Fruit fly (Drosophila melanogaster) whole organism: ENCODE data around the gene CG45122.

ENCODE experiments used
- CG8478 ChIP-seq: fragments of >200 bp; optimal IDR thresholded peaks from 2 replicates; lab custom pipeline; 2018; ENCODE audit warnings: inconsistent platforms
- Dll ChIP-seq: fragments of >200 bp; optimal IDR thresholded peaks from 2 replicates; lab custom pipeline; 2017
- EcR ChIP-seq, 2 experiments: fragments of >200 bp; optimal IDR thresholded peaks; 2 replicates each; lab custom pipeline; 2017; ENCODE audit warnings: missing biosample characterization in 2 of 2, missing genetic modification characterization in 2 of 2, missing genetic modification reagents in 2 of 2
- pan ChIP-seq: fragments of >200 bp; optimal IDR thresholded peaks from 2 replicates; lab custom pipeline; 2017
- psq ChIP-seq: fragments of >200 bp; optimal IDR thresholded peaks from 2 replicates; lab custom pipeline; 2017
- usp ChIP-seq: fragments of >200 bp; optimal IDR thresholded peaks from 2 replicates; lab custom pipeline; 2017; ENCODE audit warnings: missing biosample characterization, missing genetic modification characterization, mixed read lengths

Gene CG45122

DNA sequence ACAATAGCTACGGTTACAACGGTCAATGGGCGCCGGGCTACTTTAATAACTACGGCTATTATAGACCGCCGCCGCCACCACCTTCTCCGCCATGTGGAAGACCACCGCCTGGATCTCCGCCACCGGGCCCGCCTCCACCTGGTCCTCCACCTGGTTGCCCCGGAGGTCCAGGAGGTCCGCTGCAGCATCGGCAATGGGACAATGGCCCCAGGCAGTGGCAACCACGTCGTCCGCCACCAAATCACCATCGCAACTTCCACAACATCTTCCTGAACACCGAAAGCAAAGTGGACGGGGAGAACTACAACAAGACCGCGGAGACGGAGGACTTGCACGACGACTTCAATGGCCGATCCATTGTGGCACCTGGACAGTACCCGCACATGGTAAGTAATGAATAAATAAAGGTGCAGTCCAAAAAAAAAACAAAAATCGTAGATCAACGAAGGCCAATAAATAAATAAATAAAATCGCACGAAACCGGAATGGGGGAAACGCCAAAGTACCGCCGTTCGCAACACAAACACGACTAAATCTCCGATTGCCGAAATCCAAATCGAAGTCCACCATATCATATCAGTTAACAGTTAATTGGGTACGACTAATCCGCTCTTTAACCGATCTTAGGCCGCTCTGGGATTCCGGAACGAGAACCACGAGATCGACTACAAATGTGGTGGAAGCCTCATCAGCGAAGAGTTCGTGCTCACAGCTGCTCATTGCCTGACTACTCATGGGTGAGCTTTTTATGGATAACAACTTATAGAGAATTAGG lies 1.5 kb upstream of the CG45122 start, which contains the start of gene snk:
snk (minus strand) TSS at position 513 of the 775 bp plus-strand sequence.
- TF ChIP-seq Dll (lab: Kevin White, UChicago) (no peak), EcR (GFP tag; optimal IDR thresholded peaks at IDR 0.05; lab: Kevin White, UChicago) (no peak), pan (lab: Kevin White, UChicago) (no peak), psq (no peak), CG8478 (no peak)

- no peak for TF ChIP-seq Dll (lab: Kevin White, UChicago)
- TF ChIP-seq usp = no peak
- no peak for TF ChIP-seq psq
- TF ChIP-seq pan (lab: Kevin White, UChicago) = no peak
- TF ChIP-seq EcR (GFP tag; optimal IDR thresholded peaks at IDR 0.05; lab: Kevin White, UChicago) = no peak
- no peak for TF ChIP-seq CG8478
Observed at dm6 chr3R:13044459-13044858, 502 bp downstream of the CG45122 start, which contains the start of gene Hsc70-2. Hsc70-2 (plus strand) TSS chr3R:13044759.

dm6 chr3R:13047431-13047830 lies 3.5 kb downstream of the CG45122 start, which contains the start of gene CG31157:
CG31157 (plus strand) TSS chr3R:13047731.
- TF ChIP-seq EcR (GFP tag; optimal IDR thresholded peaks at IDR 0.05; lab: Kevin White, UChicago) = no peak
- no peak for TF ChIP-seq CG8478
- no peak for TF ChIP-seq usp

DNA sequence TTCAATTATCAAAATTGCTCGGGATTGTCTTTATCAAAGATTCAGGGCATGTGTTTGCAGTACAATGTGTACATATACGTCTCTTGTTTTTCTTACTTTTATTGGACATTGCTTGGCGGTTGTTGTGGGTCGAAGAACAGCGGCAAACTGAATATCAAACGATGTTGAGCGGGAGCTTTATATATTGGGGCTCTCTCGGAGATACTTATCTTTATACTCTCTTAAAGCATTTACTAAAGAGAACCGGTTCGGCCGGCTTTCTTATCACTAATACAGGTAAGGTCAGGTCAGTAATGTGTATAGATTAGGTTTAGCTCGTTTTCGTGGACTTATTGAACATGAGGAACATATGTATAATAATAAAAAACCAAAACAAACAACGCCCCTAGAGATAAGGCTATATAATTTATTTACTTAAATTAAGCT lies 7.4 kb downstream of the CG45122 start, which contains the start of gene CG7966:
CG7966 (minus strand) TSS at position 156 of the 426 bp plus-strand sequence.
- TF ChIP-seq CG8478 = no peak
- TF ChIP-seq usp = no peak
- TF ChIP-seq psq = no peak
- TF ChIP-seq Dll (lab: Kevin White, UChicago) = no peak
- no peak for TF ChIP-seq EcR (GFP tag; optimal IDR thresholded peaks at IDR 0.05; lab: Kevin White, UChicago)
- no peak for TF ChIP-seq pan (lab: Kevin White, UChicago)

dm6 chr3R:13051942-13052693 lies 8.2 kb downstream of the CG45122 start, which contains the start of gene pic:
pic (plus strand) TSS chr3R:13052245.
- no peak for TF ChIP-seq CG8478
- TF ChIP-seq EcR (GFP tag; optimal IDR thresholded peaks at IDR 0.05; lab: Kevin White, UChicago) = no peak
- no peak for TF ChIP-seq usp
- no peak for TF ChIP-seq psq
- TF ChIP-seq pan (lab: Kevin White, UChicago) = no peak
- no peak for TF ChIP-seq Dll (lab: Kevin White, UChicago)

dm6 chr3R:13056553-13056952 lies 12.6 kb downstream of the CG45122 start:
- no peak for TF ChIP-seq EcR (GFP tag; optimal IDR thresholded peaks at IDR 0.05; lab: Kevin White, UChicago)

DNA sequence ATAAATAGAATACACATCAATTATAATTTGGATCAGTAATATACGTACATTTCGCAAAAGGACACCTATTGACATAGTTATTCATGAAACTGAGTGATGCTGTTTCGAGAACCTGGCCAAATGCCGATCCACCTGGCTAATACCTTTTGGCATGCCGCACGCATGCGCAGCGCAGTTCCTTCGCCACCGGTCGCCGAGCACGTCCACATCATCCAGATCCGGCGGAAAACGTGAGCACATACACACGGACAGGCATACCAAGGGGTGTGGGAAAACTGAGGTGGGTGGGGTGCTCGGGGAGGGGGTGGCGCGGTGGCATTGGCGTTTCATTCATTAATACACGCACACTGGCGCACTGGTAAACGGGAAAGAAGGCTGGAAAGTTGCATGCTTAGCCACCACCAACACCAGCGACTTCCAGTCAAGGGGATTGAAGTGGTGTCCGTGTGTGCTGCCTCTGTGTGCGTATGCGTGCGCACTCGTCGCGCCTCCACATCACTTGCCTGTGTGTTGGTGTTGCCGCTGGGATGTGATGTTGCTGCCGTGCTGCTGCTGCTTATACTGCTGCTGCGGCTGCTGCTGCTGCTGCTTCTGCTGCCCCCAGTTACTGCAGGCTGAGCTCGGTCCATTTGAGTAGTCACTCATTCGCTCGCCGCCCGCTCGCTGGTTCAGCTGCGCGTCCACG lies 13.3 kb downstream of the CG45122 start, which contains the start of gene sim:
sim (plus strand) TSS at position 635 of the 685 bp plus-strand sequence.
- TF ChIP-seq usp = no peak
- no peak for TF ChIP-seq EcR (GFP tag; optimal IDR thresholded peaks at IDR 0.05; lab: Kevin White, UChicago)
- no peak for TF ChIP-seq psq
- TF ChIP-seq pan (lab: Kevin White, UChicago) = no peak
- TF ChIP-seq CG8478 = no peak
- TF ChIP-seq Dll (lab: Kevin White, UChicago) = no peak

dm6 chr3R:13063746-13064592 lies 20.0 kb downstream of the CG45122 start:
- TF ChIP-seq pan (lab: Kevin White, UChicago) (no peak), psq (no peak), Dll (lab: Kevin White, UChicago) (peak; percentile 76), usp (no peak), CG8478 (peak; percentile 93), EcR (GFP tag; optimal IDR thresholded peaks at IDR 0.05; lab: Kevin White, UChicago) (no peak)

dm6 chr3R:13065180-13065757 lies 21.3 kb downstream of the CG45122 start:
- peak; percentile 15 for TF ChIP-seq Dll (lab: Kevin White, UChicago)
- no peak for TF ChIP-seq pan (lab: Kevin White, UChicago)
- peak in 1 of 2 experiments; percentile 55 for TF ChIP-seq EcR (GFP tag; optimal IDR thresholded peaks at IDR 0.05; lab: Kevin White, UChicago)

DNA sequence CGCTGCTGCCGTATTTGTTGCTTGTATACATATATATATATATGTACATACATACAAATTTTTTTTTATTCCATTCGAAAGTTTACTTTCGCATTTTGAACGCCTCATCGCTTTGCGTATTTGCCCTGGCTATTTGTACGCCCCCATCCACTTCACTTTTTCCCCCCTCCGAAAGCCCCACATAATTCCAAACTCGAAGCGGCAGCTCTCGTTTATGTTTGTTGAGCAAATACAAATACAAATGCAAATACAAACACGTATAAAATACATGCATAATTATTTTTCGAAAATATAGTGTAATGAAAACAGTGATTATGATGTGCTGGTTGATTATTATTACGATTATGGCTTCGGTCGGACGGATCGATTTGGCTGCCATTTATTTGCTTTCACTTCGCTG lies 24.1 kb downstream of the CG45122 start:
- no peak for TF ChIP-seq EcR (GFP tag; optimal IDR thresholded peaks at IDR 0.05; lab: Kevin White, UChicago)
- no peak for TF ChIP-seq CG8478
- no peak for TF ChIP-seq Dll (lab: Kevin White, UChicago)
- no peak for TF ChIP-seq pan (lab: Kevin White, UChicago)
- no peak for TF ChIP-seq psq
- no peak for TF ChIP-seq usp

DNA sequence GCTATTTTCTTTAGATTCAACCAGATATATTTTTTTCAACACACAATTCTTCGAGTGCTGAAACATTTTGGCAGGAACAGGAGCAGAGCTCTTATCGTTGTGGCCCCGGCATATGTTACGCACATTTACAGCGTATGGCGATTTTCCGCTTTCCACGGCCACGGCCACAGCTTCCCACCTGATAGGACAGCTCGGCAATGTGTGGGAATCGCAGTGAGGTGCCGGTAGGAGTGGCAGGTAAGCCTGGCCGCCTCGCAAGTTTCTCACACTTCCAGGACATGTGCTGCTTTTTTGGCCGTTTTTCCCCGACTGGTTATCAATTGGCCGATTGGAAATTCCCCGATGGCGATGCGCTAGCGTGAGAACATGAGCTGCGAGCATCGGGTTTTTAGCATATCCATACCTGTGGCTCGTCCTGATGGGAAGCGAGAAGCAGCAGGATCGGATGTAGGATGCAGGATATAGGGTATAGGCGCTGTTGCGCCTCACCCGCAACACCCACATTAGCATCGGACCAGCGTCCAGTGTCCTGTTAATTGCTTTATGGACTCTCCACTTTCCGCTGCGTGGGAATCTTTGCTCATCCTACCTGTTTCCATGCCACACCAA lies 26.2 kb downstream of the CG45122 start:
- no peak for TF ChIP-seq Dll (lab: Kevin White, UChicago)
- no peak for TF ChIP-seq usp
